Worm (Caenorhabditis elegans): ENCODE data around the gene C39E9.7.

Gene C39E9.7

ce11 chrIV:13077694-13078093 lies 1.2 kb upstream of the C39E9.7 start:
- no peak for TF ChIP-seq nhr-11 (tag; optimal IDR thresholded peaks at IDR 0.05)
- TF ChIP-seq ceh-16 (tag; optimal IDR thresholded peaks at IDR 0.05), result no peak
- TF ChIP-seq egl-27 (tag; optimal IDR thresholded peaks at IDR 0.05), result no peak
- peak; percentile 55 for TF ChIP-seq nhr-129 (tag; optimal IDR thresholded peaks at IDR 0.05)
- no peak for TF ChIP-seq nhr-23 (tag; optimal IDR thresholded peaks at IDR 0.05)
- TF ChIP-seq alr-1 (tag; optimal IDR thresholded peaks at IDR 0.05), result no peak
- TF ChIP-seq nhr-237 (tag; optimal IDR thresholded peaks at IDR 0.05), result no peak
- TF ChIP-seq lsy-2 (tag; optimal IDR thresholded peaks at IDR 0.05), result no peak
- TF ChIP-seq sma-9 (GFP tag; optimal IDR thresholded peaks at IDR 0.05), result peak; percentile 87
- TF ChIP-seq sma-9 (tag; optimal IDR thresholded peaks at IDR 0.05), result no peak
- no peak for TF ChIP-seq zag-1 (tag; optimal IDR thresholded peaks at IDR 0.05)
- peak; percentile 72 for TF ChIP-seq blmp-1 (tag; optimal IDR thresholded peaks at IDR 0.05; ENCODE audit: insufficient read depth)
- TF ChIP-seq nhr-25 (tag; optimal IDR thresholded peaks at IDR 0.05), result peak; percentile 76
- no peak for TF ChIP-seq C34F6.9 (tag; optimal IDR thresholded peaks at IDR 0.05)
- peak in 1 of 2 experiments; percentile 29 for TF ChIP-seq mdl-1 (tag; optimal IDR thresholded peaks at IDR 0.05)
- TF ChIP-seq ceh-82 (tag; optimal IDR thresholded peaks at IDR 0.05), result no peak
- TF ChIP-seq sma-3 (GFP tag; optimal IDR thresholded peaks at IDR 0.05), result peak; percentile 49
- no peak for TF ChIP-seq lin-39 (tag; optimal IDR thresholded peaks at IDR 0.05)
- no peak for TF ChIP-seq nhr-10 (tag; optimal IDR thresholded peaks at IDR 0.05)
- no peak for TF ChIP-seq lin-13 (GFP tag; optimal IDR thresholded peaks at IDR 0.05)
- TF ChIP-seq unc-39 (tag; optimal IDR thresholded peaks at IDR 0.05), result no peak
- TF ChIP-seq ztf-11 (tag; optimal IDR thresholded peaks at IDR 0.05), result no peak
- no peak for TF ChIP-seq nhr-6 (tag; optimal IDR thresholded peaks at IDR 0.05)
- no peak for TF ChIP-seq mbf-1 (tag; optimal IDR thresholded peaks at IDR 0.05)
- TF ChIP-seq nhr-21 (tag; optimal IDR thresholded peaks at IDR 0.05), result peak; percentile 86
- TF ChIP-seq mab-5 (tag; optimal IDR thresholded peaks at IDR 0.05), result no peak

ce11 chrIV:13075625-13076252 lies 781 bp downstream of the C39E9.7 start:
- no peak for TF ChIP-seq unc-39 (tag; optimal IDR thresholded peaks at IDR 0.05)
- TF ChIP-seq elt-1 (tag; optimal IDR thresholded peaks at IDR 0.05), result no peak
- TF ChIP-seq skn-1 (tag; optimal IDR thresholded peaks at IDR 0.05), result no peak
- no peak for TF ChIP-seq elt-3 (tag; optimal IDR thresholded peaks at IDR 0.05)
- no peak for TF ChIP-seq unc-55 (GFP tag; optimal IDR thresholded peaks at IDR 0.05)
- no peak for TF ChIP-seq dmd-4 (tag; optimal IDR thresholded peaks at IDR 0.05)
- TF ChIP-seq zag-1 (tag; optimal IDR thresholded peaks at IDR 0.05), result no peak
- no peak for TF ChIP-seq alr-1 (tag; optimal IDR thresholded peaks at IDR 0.05)
- TF ChIP-seq peb-1 (tag; optimal IDR thresholded peaks at IDR 0.05), result no peak
- no peak for TF ChIP-seq ZK546.5 (tag; optimal IDR thresholded peaks at IDR 0.05)
- TF ChIP-seq lin-39 (tag; optimal IDR thresholded peaks at IDR 0.05), result no peak
- TF ChIP-seq nhr-11 (tag; optimal IDR thresholded peaks at IDR 0.05), result no peak
- TF ChIP-seq blmp-1 (tag; optimal IDR thresholded peaks at IDR 0.05; ENCODE audit: insufficient read depth), result peak; percentile 33
- peak; percentile 30 for TF ChIP-seq fos-1 (tag; optimal IDR thresholded peaks at IDR 0.05)
- no peak for TF ChIP-seq ceh-16 (tag; optimal IDR thresholded peaks at IDR 0.05)
- TF ChIP-seq mdl-1 (tag; optimal IDR thresholded peaks at IDR 0.05), result no peak
- TF ChIP-seq nhr-6 (tag; optimal IDR thresholded peaks at IDR 0.05), result no peak
- no peak for TF ChIP-seq sem-4 (tag; optimal IDR thresholded peaks at IDR 0.05)
- peak; percentile 57 for TF ChIP-seq sma-3 (GFP tag; optimal IDR thresholded peaks at IDR 0.05)
- no peak for TF ChIP-seq C34F6.9 (tag; optimal IDR thresholded peaks at IDR 0.05)
- no peak for TF ChIP-seq ztf-4 (tag; optimal IDR thresholded peaks at IDR 0.05)
- TF ChIP-seq nhr-12 (tag; optimal IDR thresholded peaks at IDR 0.05), result no peak
- peak; percentile 26 for TF ChIP-seq nhr-25 (tag; optimal IDR thresholded peaks at IDR 0.05)
- TF ChIP-seq nhr-10 (tag; optimal IDR thresholded peaks at IDR 0.05), result no peak
- TF ChIP-seq gmeb-1 (tag; optimal IDR thresholded peaks at IDR 0.05), result peak; percentile 6
- no peak for TF ChIP-seq lsy-2 (tag; optimal IDR thresholded peaks at IDR 0.05)
- TF ChIP-seq mbf-1 (tag; optimal IDR thresholded peaks at IDR 0.05), result no peak
- no peak for TF ChIP-seq mab-5 (tag; optimal IDR thresholded peaks at IDR 0.05)
- TF ChIP-seq Y55F3AM.14 (GFP tag; optimal IDR thresholded peaks at IDR 0.05), result no peak
- TF ChIP-seq nhr-129 (tag; optimal IDR thresholded peaks at IDR 0.05), result peak; percentile 80
- TF ChIP-seq sma-9 (GFP tag; optimal IDR thresholded peaks at IDR 0.05), result peak; percentile 78
- TF ChIP-seq sma-9 (tag; optimal IDR thresholded peaks at IDR 0.05), result no peak
- TF ChIP-seq aly-2 (tag; optimal IDR thresholded peaks at IDR 0.05), result no peak
- TF ChIP-seq ztf-11 (tag; optimal IDR thresholded peaks at IDR 0.05), result no peak
- TF ChIP-seq nhr-21 (tag; optimal IDR thresholded peaks at IDR 0.05), result peak; percentile 48
- TF ChIP-seq ama-1 (optimal IDR thresholded peaks at IDR 0.05), result no peak
- no peak for TF ChIP-seq F13H6.1 (tag; optimal IDR thresholded peaks at IDR 0.05)
- no peak for TF ChIP-seq crh-2 (tag; optimal IDR thresholded peaks at IDR 0.05)
- TF ChIP-seq R02D3.7 (tag; optimal IDR thresholded peaks at IDR 0.05), result no peak
